Worm (Caenorhabditis elegans): ENCODE measurements around the gene lad-2.

The lad-2 gene

ce11 chrIV:2993278-2993899 is 15.1 kb upstream of the lad-2 start (continued):
- TF ChIP-seq daf-19 (GFP tag; conservative IDR thresholded peaks at IDR 0.05) (no peak), ceh-28 (tag; optimal IDR thresholded peaks at IDR 0.05) (no peak), hlh-11 (tag; optimal IDR thresholded peaks at IDR 0.05) (peak; percentile 68), dmd-6 (GFP tag; IDR thresholded peaks at IDR 0.05) (peak; percentile 38; the same call in 1 of the 2 replicates), pha-4 (GFP tag; IDR thresholded peaks at IDR 0.05) (peak; percentile 72; the same call in 1 of the 2 replicates), pha-4 (tag; optimal IDR thresholded peaks at IDR 0.05) (no peak), unc-130 (GFP tag; optimal IDR thresholded peaks at IDR 0.05) (no peak), nhr-10 (tag; optimal IDR thresholded peaks at IDR 0.05) (no peak), Y48G9A.11 (GFP tag; IDR thresholded peaks at IDR 0.05) (no peak), nhr-42 (GFP tag; IDR thresholded peaks at IDR 0.05) (no peak), zag-1 (tag; optimal IDR thresholded peaks at IDR 0.05) (no peak), lin-1 (GFP tag; IDR thresholded peaks at IDR 0.05) (no peak), nhr-76 (tag; optimal IDR thresholded peaks at IDR 0.05) (no peak), gei-8 (GFP tag; optimal IDR thresholded peaks at IDR 0.05) (no peak), skn-1 (tag; optimal IDR thresholded peaks at IDR 0.05) (no peak)

ce11 chrIV:2990519-2990918 is 12.2 kb upstream of the lad-2 start:
- TF ChIP-seq T26A8.4 (GFP tag; IDR thresholded peaks at IDR 0.05) (peak; percentile 52), ceh-20 (GFP tag; IDR thresholded peaks at IDR 0.05) (no peak), madf-5 (GFP tag; IDR thresholded peaks at IDR 0.05) (no peak), nhr-28 (tag; optimal IDR thresholded peaks at IDR 0.05) (no peak), mes-2 (tag; optimal IDR thresholded peaks at IDR 0.05; ENCODE audit: poor library complexity, severe bottlenecking) (no peak), pqm-1 (tag; optimal IDR thresholded peaks at IDR 0.05) (no peak), ceh-32 (tag; optimal IDR thresholded peaks at IDR 0.05; ENCODE audit: poor library complexity) (no peak), hif-1 (tag; optimal IDR thresholded peaks at IDR 0.05) (peak in 1 of 2 experiments; percentile 29), rbr-2 (tag; optimal IDR thresholded peaks at IDR 0.05) (peak; percentile 7), fos-1 (tag; optimal IDR thresholded peaks at IDR 0.05) (no peak), set-16 (GFP tag; IDR thresholded peaks at IDR 0.05) (peak; percentile 97), hlh-30 (tag; optimal IDR thresholded peaks at IDR 0.05; ENCODE audit: insufficient read depth) (peak; percentile 34), aha-1 (tag) (peak; percentile 61), hmg-1.1 (GFP tag; IDR thresholded peaks at IDR 0.05) (peak; percentile 56), F44E2.7 (GFP tag; IDR thresholded peaks at IDR 0.05) (0 out of 2 replicates have a peak, but pooled peaks have one; percentile 50), hlh-11 (tag; optimal IDR thresholded peaks at IDR 0.05) (peak; percentile 44), D1046.2 (GFP tag; IDR thresholded peaks at IDR 0.05) (0 out of 2 replicates have a peak, but pooled peaks have one; percentile 68), tag-97 (GFP tag; IDR thresholded peaks at IDR 0.05) (no peak), egl-43 (GFP tag; IDR thresholded peaks at IDR 0.05) (peak; percentile 77), dmd-8 (GFP tag; IDR thresholded peaks at IDR 0.05) (no peak), ctbp-1 (GFP tag; IDR thresholded peaks at IDR 0.05) (peak; percentile 54; the same call in 1 of the 2 replicates), lin-38 (GFP tag; IDR thresholded peaks at IDR 0.05) (0 out of 2 replicates have a peak, but pooled peaks have one; percentile 5), mxl-3 (GFP tag; optimal IDR thresholded peaks at IDR 0.05) (peak; percentile 47), snpc-1.2 (GFP tag; IDR thresholded peaks at IDR 0.05) (peak; percentile 46; the same call in 1 of the 2 replicates), daf-8 (GFP tag; IDR thresholded peaks at IDR 0.05) (no peak), arid-1 (GFP tag; conservative IDR thresholded peaks at IDR 0.05) (0 out of 2 replicates have a peak, but pooled peaks have one; percentile 17), mep-1 (tag; optimal IDR thresholded peaks at IDR 0.05) (peak; percentile 1), unc-62 (GFP tag; optimal IDR thresholded peaks at IDR 0.05 in 1 of 2) (peak in 1 of 2 experiments; percentile 15), unc-62 (tag; optimal IDR thresholded peaks at IDR 0.05) (no peak)
